Worm (Caenorhabditis elegans) whole organism, early embryonic: Measurements from ENCODE around the gene mdf-1.

Source experiments
- B0310.2 ChIP-seq: sonication (generic microtip); optimal IDR thresholded peaks from 2 replicates; lab custom pipeline; 2016; ENCODE audit warnings: mild to moderate bottlenecking, missing genetic modification characterization, missing compliant biosample characterization
- F13C5.2 ChIP-seq: sonication (generic microtip); optimal IDR thresholded peaks from 2 replicates; lab custom pipeline; 2017; ENCODE audit warnings: mild to moderate bottlenecking, missing genetic modification characterization, inconsistent platforms, missing compliant biosample characterization
- aly-1 ChIP-seq: sonication (generic microtip); optimal IDR thresholded peaks from 2 replicates; lab custom pipeline; 2016; ENCODE audit warnings: missing genetic modification characterization, missing compliant biosample characterization
- ama-1 ChIP-seq: fragments of 150-350 bp; optimal IDR thresholded peaks from 2 replicates; lab custom pipeline; 2014
- ceh-13 ChIP-seq: fragments of 200-800 bp; sonication (Bioruptor generic); optimal IDR thresholded peaks from 2 replicates; lab custom pipeline; 2018; ENCODE audit warnings: mild to moderate bottlenecking, missing genetic modification characterization, missing compliant biosample characterization
- ceh-36 ChIP-seq: sonication (generic microtip); optimal IDR thresholded peaks from 2 replicates; lab custom pipeline; 2016; ENCODE audit warnings: missing genetic modification characterization, inconsistent platforms, missing compliant biosample characterization
- ets-7 ChIP-seq: sonication (generic microtip); optimal IDR thresholded peaks from 2 replicates; lab custom pipeline; 2016; ENCODE audit warnings: missing genotype, missing genetic modification characterization, missing compliant biosample characterization
- flt-1 ChIP-seq: fragments of 200-800 bp; sonication (Bioruptor generic); IDR thresholded peaks from 2 replicates; pipeline ENCODE4 v1.3.6; 2022; ENCODE audit warnings: missing genetic modification characterization, missing compliant biosample characterization
- hmbx-1 ChIP-seq: sonication (generic microtip); optimal IDR thresholded peaks from 2 replicates; lab custom pipeline; 2016; ENCODE audit warnings: mild to moderate bottlenecking, missing genetic modification characterization, missing compliant biosample characterization
- hmg-4 ChIP-seq: fragments of 200-800 bp; sonication (Bioruptor generic); optimal IDR thresholded peaks from 2 replicates; lab custom pipeline; 2018; ENCODE audit warnings: mild to moderate bottlenecking, missing genetic modification characterization, missing compliant biosample characterization
- hnd-1 ChIP-seq: sonication (generic microtip); optimal IDR thresholded peaks from 2 replicates; lab custom pipeline; 2016; ENCODE audit warnings: missing genetic modification characterization, missing compliant biosample characterization
- pes-1 ChIP-seq: fragments of 200-800 bp; sonication (Bioruptor generic); IDR thresholded peaks from 2 replicates; pipeline ENCODE4 v1.3.6; 2022; ENCODE audit warnings: missing genetic modification reagents, missing genetic modification characterization, missing compliant biosample characterization
- scrt-1 ChIP-seq: fragments of 200-800 bp; sonication (Bioruptor generic); IDR thresholded peaks from 2 replicates; pipeline ENCODE4 v1.3.6; 2022; ENCODE audit warnings: missing genetic modification characterization, missing compliant biosample characterization
- sea-1 ChIP-seq: fragments of 200-800 bp; sonication (Bioruptor generic); conservative IDR thresholded peaks from 2 replicates; pipeline ENCODE4 v1.3.6; 2022; ENCODE audit warnings: missing genetic modification characterization, missing compliant biosample characterization
- tbx-11 ChIP-seq: fragments of 200-800 bp; sonication (Bioruptor generic); IDR thresholded peaks from 2 replicates; pipeline ENCODE4 v1.3.6; 2022; ENCODE audit warnings: missing genetic modification characterization, missing compliant biosample characterization
- tbx-37 ChIP-seq: fragments of 200-800 bp; sonication (Bioruptor generic); conservative IDR thresholded peaks from 2 replicates; pipeline ENCODE4 v1.3.6; 2022; ENCODE audit warnings: missing genetic modification reagents, missing genetic modification characterization, missing compliant biosample characterization
- tra-4 ChIP-seq: sonication (generic microtip); optimal IDR thresholded peaks from 2 replicates; lab custom pipeline; 2017; ENCODE audit warnings: missing genetic modification characterization, missing compliant biosample characterization

The mdf-1 gene

DNA sequence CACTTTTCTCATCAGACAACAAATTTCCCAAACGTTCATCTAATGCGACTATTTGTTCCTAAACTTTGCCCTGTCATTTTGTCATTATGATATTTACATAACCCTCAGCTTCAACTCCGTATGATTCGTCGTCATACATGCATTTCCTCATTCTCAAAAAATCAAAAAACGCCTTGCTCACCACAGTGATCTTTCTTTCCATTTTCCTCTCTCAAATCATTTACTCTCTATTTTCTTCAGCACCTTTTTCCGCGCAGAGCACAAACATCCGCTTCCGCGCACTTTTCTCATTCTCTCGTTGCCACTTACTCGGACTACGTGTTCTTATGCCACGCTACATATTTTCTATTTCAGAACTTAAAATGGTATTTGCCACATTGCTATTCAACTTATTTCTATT, 33.0 kb upstream of the mdf-1 start, which contains the start of gene F25B3.2:
Gene F25B3.2, plus strand, starts transcription at position 301 of the 400 bp plus-strand sequence.
- TF ChIP-seq tra-4 (no peak), ama-1 (no peak), scrt-1 (GFP tag; lab: Robert Waterston, UW) (no peak), ceh-36 (tag; lab: Kevin White, UChicago) (no peak), sea-1 (GFP tag; lab: Robert Waterston, UW) (no peak), pes-1 (GFP tag; lab: Robert Waterston, UW) (no peak), hnd-1 (tag; lab: Kevin White, UChicago) (no peak), B0310.2 (no peak), ceh-13 (no peak), aly-1 (no peak), hmg-4 (GFP tag; lab: Kevin White, UChicago) (no peak), ets-7 (tag; lab: Kevin White, UChicago) (no peak), F13C5.2 (tag; lab: Kevin White, UChicago) (no peak)

DNA sequence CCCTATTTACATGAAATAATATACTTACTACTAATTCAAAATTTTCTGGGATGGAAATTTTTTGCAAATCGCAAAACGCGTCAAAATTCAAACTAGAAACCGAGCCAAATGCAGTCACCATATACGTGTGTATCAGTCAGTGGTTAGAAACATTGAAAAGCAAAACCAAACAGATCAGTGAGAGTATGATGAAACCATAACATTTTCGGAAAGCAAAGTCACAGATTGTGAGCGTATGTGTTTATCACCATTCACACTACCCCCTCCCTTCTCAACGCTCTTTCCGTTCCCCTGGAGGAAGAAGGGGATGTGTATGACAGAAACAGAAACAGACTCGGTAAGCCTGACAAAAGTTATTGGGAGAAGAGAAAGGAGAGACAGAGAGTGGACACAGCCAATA, 27.6 kb upstream of the mdf-1 start:
- no peak for TF ChIP-seq F13C5.2 (tag; lab: Kevin White, UChicago)
- TF ChIP-seq scrt-1 (GFP tag; lab: Robert Waterston, UW) = no peak
- no peak for TF ChIP-seq ama-1
- no peak for TF ChIP-seq ceh-13
- TF ChIP-seq B0310.2 = no peak
- no peak for TF ChIP-seq aly-1
- TF ChIP-seq tra-4 = no peak
- no peak for TF ChIP-seq flt-1 (GFP tag; lab: Robert Waterston, UW)
- TF ChIP-seq hmg-4 (GFP tag; lab: Kevin White, UChicago) = no peak
- TF ChIP-seq sea-1 (GFP tag; lab: Robert Waterston, UW) = no peak

DNA sequence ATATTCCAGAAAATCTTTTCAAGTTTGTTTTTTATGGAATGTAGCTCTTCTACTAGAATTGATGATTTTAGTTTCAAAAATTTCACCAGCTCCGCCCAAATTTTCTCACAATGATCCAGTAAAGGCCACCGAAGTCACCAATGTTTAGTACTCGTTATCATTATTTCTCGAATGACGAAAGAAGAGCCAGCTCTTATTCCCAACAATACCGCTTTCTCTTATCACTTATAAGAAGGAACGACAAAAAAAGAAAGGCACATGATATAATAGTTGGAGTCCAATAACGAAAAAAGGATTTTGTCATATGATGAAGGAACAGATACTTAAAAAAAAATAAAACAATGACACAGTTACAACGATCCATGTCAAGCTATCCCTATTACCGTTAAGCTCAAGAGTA, 27.0 kb upstream of the mdf-1 start:
- TF ChIP-seq hmbx-1 (tag; lab: Kevin White, UChicago) = no peak
- no peak for TF ChIP-seq F13C5.2 (tag; lab: Kevin White, UChicago)
- no peak for TF ChIP-seq ceh-13
- TF ChIP-seq sea-1 (GFP tag; lab: Robert Waterston, UW) = no peak
- TF ChIP-seq B0310.2 = no peak
- TF ChIP-seq ets-7 (tag; lab: Kevin White, UChicago) = no peak
- no peak for TF ChIP-seq ceh-36 (tag; lab: Kevin White, UChicago)
- no peak for TF ChIP-seq tbx-11 (GFP tag; lab: Robert Waterston, UW)
- no peak for TF ChIP-seq aly-1
- TF ChIP-seq ama-1 = no peak
- TF ChIP-seq flt-1 (GFP tag; lab: Robert Waterston, UW) = no peak
- TF ChIP-seq pes-1 (GFP tag; lab: Robert Waterston, UW) = no peak
- no peak for TF ChIP-seq tbx-37
- TF ChIP-seq tra-4 = no peak
- no peak for TF ChIP-seq scrt-1 (GFP tag; lab: Robert Waterston, UW)

DNA sequence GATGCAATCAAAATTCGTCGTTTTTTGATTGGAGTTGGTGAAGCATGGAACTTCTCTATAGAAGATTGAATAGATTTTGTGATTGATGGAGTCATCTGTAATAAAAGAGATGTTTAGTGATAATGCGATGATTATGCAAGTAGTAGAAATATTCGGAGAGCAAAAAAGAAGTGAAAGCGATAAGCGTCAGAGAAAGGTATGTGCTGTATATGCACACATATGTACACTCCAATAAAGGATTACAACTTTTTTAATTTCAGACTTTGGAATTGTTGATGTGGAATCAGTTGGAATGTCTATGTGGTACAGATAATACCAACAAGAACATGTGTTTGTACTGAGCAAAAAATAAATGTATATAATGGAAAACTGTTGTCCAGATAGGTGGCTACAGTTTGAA, 26.2 kb upstream of the mdf-1 start, which contains the start of gene F25B3.5:
Gene F25B3.5, minus strand, starts transcription at position 101 of the 400 bp plus-strand sequence.
- no peak for TF ChIP-seq ceh-36 (tag; lab: Kevin White, UChicago)
- TF ChIP-seq tbx-37 = no peak
- no peak for TF ChIP-seq F13C5.2 (tag; lab: Kevin White, UChicago)
- TF ChIP-seq tra-4 = no peak

- TF ChIP-seq hnd-1 (tag; lab: Kevin White, UChicago) = no peak
- no peak for TF ChIP-seq ceh-13
- TF ChIP-seq ceh-36 (tag; lab: Kevin White, UChicago) = no peak
- no peak for TF ChIP-seq flt-1 (GFP tag; lab: Robert Waterston, UW)
- no peak for TF ChIP-seq hmbx-1 (tag; lab: Kevin White, UChicago)
- no peak for TF ChIP-seq tra-4
- no peak for TF ChIP-seq tbx-37
- no peak for TF ChIP-seq aly-1
- no peak for TF ChIP-seq F13C5.2 (tag; lab: Kevin White, UChicago)
- no peak for TF ChIP-seq B0310.2
- no peak for TF ChIP-seq sea-1 (GFP tag; lab: Robert Waterston, UW)
- TF ChIP-seq scrt-1 (GFP tag; lab: Robert Waterston, UW) = no peak
- no peak for TF ChIP-seq tbx-11 (GFP tag; lab: Robert Waterston, UW)
- TF ChIP-seq ama-1 = no peak
- TF ChIP-seq hmg-4 (GFP tag; lab: Kevin White, UChicago) = no peak
- TF ChIP-seq ets-7 (tag; lab: Kevin White, UChicago) = no peak
- no peak for TF ChIP-seq pes-1 (GFP tag; lab: Robert Waterston, UW)
These were observed 24.7 kb upstream of the mdf-1 start, which contains the start of gene F25B3.4 for ce11 chrV:9568707-9569106. TSS of gene F25B3.4 (minus strand) at chrV:9568807.

DNA sequence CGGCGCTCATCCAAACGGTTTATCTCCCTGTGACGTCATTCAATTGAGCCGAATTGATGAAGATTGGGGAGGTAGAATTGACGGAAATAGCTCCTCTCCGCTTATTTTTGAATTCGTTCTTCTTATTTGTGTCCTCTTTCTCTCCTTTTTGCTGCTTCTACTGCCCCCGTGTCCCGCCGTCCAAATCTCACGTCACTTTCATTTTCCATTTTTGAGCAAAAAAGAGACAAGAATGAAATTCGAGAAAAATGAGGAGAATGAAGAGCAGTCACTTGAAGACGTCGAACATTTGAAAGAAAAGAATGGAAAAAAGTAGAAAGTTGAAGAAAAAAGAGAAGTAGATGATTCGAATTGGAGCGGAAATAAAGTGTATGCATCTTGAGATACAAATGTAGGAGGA, 19.6 kb upstream of the mdf-1 start:
- no peak for TF ChIP-seq ets-7 (tag; lab: Kevin White, UChicago)
- TF ChIP-seq scrt-1 (GFP tag; lab: Robert Waterston, UW) = no peak
- no peak for TF ChIP-seq hmbx-1 (tag; lab: Kevin White, UChicago)
- no peak for TF ChIP-seq pes-1 (GFP tag; lab: Robert Waterston, UW)
- TF ChIP-seq hmg-4 (GFP tag; lab: Kevin White, UChicago) = no peak
- TF ChIP-seq tbx-11 (GFP tag; lab: Robert Waterston, UW) = no peak
- TF ChIP-seq ama-1 = no peak
- TF ChIP-seq ceh-13 = no peak

ce11 chrV:9561624-9562179, 17.7 kb upstream of the mdf-1 start, which contains the start of gene rgef-1:
TSS of gene rgef-1 (minus strand) at chrV:9561674.
- TF ChIP-seq hmg-4 (GFP tag; lab: Kevin White, UChicago) (no peak), B0310.2 (no peak)

DNA sequence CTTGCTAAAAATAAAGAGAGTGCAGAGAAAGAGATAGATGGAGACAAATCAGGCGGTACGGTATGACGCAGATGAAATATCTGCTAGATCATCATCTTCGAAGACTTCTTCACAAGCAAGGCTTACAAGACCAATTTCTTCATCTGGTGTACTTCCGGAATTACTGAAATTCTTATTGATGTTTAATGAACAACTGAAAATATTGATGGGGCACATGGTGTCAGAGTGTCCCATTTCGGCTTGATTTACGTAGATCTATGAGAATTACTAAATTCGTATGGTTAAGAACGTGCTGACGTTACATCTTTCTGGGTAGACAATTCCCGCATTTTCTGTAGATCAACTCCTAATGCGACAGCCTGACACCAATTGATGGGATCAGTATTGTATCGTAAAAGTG, 12.6 kb upstream of the mdf-1 start:
- TF ChIP-seq hnd-1 (tag; lab: Kevin White, UChicago) (no peak), aly-1 (no peak), ama-1 (no peak)
